Worm (Caenorhabditis elegans) whole organism, late embryonic: Measurements from ENCODE around the gene F53B3.6.

Experiments used
- dmd-4 ChIP-seq: sonication (generic microtip); optimal IDR thresholded peaks from 2 replicates; lab custom pipeline; 2016; ENCODE audit warnings: borderline replicate concordance, missing genetic modification characterization, missing compliant biosample characterization
- elt-4 ChIP-seq: sonication (generic microtip); optimal IDR thresholded peaks from 2 replicates; lab custom pipeline; 2016; ENCODE audit warnings: missing genetic modification characterization, missing compliant biosample characterization
- lin-11 ChIP-seq: fragments of 200-800 bp; sonication (Bioruptor generic); optimal IDR thresholded peaks from 2 replicates; lab custom pipeline; 2018; ENCODE audit warnings: mild to moderate bottlenecking, missing genetic modification characterization, missing compliant biosample characterization
- tbx-7 ChIP-seq: sonication (generic microtip); optimal IDR thresholded peaks from 2 replicates; lab custom pipeline; 2016; ENCODE audit warnings: missing genotype, missing genetic modification characterization, missing compliant biosample characterization

DNA sequence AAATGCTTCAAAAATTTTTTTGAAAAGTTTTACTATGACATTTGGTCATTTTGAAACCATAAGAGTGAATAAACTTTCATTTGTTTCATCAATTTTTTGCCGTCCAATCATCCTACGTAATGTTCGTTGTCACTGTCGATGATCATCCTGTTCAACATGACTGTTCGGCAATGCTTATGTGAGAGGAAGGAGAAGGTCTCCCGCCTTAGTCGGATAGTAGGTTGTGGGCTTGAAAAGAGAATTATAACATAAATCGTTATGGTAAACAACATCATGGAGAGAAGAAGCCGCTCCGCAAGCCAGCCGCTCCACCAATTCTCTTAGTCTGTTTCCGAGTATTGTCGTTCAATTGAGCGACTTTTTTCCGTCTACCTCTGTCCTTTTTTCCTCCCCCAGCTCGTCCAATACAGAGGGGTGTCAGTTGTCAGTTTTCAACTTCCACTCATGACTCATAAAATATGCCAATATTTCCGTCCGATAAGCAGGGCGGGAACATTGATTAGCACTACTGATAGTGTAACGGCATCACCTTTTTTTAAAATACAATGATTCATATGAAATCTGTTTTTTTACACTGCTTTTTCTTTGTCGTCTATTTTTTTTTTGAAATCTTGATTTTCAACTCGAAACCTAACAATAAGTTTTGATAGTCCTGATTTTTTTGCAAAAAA lies 42.2 kb downstream of the F53B3.6 start:
- TF ChIP-seq dmd-4 (tag; lab: Kevin White, UChicago) = no peak
- TF ChIP-seq elt-4 (tag; lab: Kevin White, UChicago) = no peak
- TF ChIP-seq lin-11 (tag; lab: Kevin White, UChicago) = no peak
- no peak for TF ChIP-seq tbx-7 (tag; lab: Kevin White, UChicago)
